Worm (Caenorhabditis elegans): ENCODE results near the gene F47B8.1.

Gene F47B8.1

DNA sequence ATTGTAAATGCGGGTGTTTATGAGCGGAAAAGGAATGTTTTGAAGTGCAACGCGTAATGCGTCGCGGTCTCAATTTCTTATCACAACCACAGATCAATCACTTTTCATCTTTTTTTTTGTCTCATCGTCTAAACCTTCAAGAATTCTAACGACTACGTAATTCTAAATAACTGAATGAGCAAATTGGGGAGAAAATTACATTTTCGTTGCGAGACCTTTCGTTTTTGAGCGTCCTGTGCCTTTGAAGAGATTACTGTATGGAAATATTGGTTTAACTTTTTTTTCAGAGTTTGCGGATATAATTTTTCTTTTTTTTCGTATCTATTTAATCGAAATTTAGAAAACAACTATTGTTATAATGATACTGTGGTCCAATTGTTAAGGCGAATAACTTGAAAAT is 36.4 kb upstream of the F47B8.1 start (continued):
- peak; percentile 63 for TF ChIP-seq lsl-1 (GFP tag; optimal IDR thresholded peaks at IDR 0.05)
- TF ChIP-seq ceh-79 (tag; optimal IDR thresholded peaks at IDR 0.05): no peak
- no peak for TF ChIP-seq ceh-58 (GFP tag; IDR thresholded peaks at IDR 0.05)
- no peak for TF ChIP-seq atf-7 (tag; optimal IDR thresholded peaks at IDR 0.05)
- no peak for TF ChIP-seq ztf-18 (tag; optimal IDR thresholded peaks at IDR 0.05)

DNA sequence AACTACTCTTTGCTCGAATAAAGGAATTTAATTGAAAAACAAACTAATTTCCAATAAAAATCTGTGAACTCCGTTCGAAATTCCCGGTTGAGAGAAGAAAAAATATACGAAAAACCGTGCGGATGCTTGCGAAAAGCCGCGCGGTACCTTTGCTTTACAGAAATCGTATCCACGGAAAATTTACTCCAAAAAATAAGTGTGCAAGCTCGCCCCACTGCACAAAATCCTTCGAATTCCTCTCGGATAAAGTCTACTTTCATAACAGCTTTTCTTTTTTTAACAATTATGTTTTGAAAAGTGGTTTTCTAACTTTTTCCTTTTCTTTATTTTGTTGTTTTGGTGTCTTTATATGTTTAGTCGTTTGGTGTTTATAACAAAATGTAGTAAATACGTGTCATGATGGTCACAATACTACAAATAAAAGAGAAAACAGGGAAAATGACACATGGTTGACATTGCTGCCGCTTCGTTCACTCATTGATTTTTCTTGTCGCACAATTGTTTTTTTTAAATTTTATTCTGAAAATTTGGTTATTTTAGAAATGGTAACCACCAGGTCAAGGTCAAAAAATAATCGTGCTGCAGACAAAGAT is 33.2 kb upstream of the F47B8.1 start, which contains the start of gene cept-2:
cept-2 (plus strand) TSS at position 533 of the 593 bp plus-strand sequence.
- TF ChIP-seq lin-54 (GFP tag; optimal IDR thresholded peaks at IDR 0.05): no peak
- no peak for TF ChIP-seq B0019.2 (GFP tag; conservative IDR thresholded peaks at IDR 0.05)
- TF ChIP-seq akir-1 (GFP tag; optimal IDR thresholded peaks at IDR 0.05): peak; percentile 24
- peak; percentile 41 for TF ChIP-seq athp-1 (tag; optimal IDR thresholded peaks at IDR 0.05)
- TF ChIP-seq Y53G8AR.9 (GFP tag; conservative IDR thresholded peaks at IDR 0.05): no peak
- 0 out of 2 replicates have a peak, but pooled peaks have one; percentile 30 for TF ChIP-seq ceh-91 (GFP tag; IDR thresholded peaks at IDR 0.05)
- TF ChIP-seq madf-10 (tag; optimal IDR thresholded peaks at IDR 0.05): no peak
- TF ChIP-seq dpl-1 (GFP tag; optimal IDR thresholded peaks at IDR 0.05): peak; percentile 56
- peak; percentile 36 for TF ChIP-seq him-1 (tag; optimal IDR thresholded peaks at IDR 0.05)
- TF ChIP-seq B0261.1 (tag; optimal IDR thresholded peaks at IDR 0.05): peak; percentile 22
- no peak for TF ChIP-seq ztf-25 (GFP tag; IDR thresholded peaks at IDR 0.05)
- TF ChIP-seq nfya-2 (GFP tag; IDR thresholded peaks at IDR 0.05): no peak
- peak; percentile 67; the same call in 1 of the 2 replicates for TF ChIP-seq attf-6 (GFP tag; IDR thresholded peaks at IDR 0.05)
- TF ChIP-seq let-607 (tag; optimal IDR thresholded peaks at IDR 0.05): peak; percentile 76 to 81
- peak; percentile 67 for TF ChIP-seq nfyb-1 (GFP tag; IDR thresholded peaks at IDR 0.05)
- TF ChIP-seq F52B5.7 (tag; optimal IDR thresholded peaks at IDR 0.05): no peak
- TF ChIP-seq B0336.3 (GFP tag; IDR thresholded peaks at IDR 0.05): no peak
- no peak for TF ChIP-seq lsy-27 (tag; optimal IDR thresholded peaks at IDR 0.05; ENCODE audit: borderline replicate concordance, insufficient read depth)
- TF ChIP-seq attf-5 (GFP tag; optimal IDR thresholded peaks at IDR 0.05): peak; percentile 87
- TF ChIP-seq ztf-18 (tag; optimal IDR thresholded peaks at IDR 0.05): peak; percentile 80
- TF ChIP-seq lag-1 (GFP tag; IDR thresholded peaks at IDR 0.05): no peak
- TF ChIP-seq snpc-3.4 (tag; optimal IDR thresholded peaks at IDR 0.05): peak; percentile 80
- 0 out of 2 replicates have a peak, but pooled peaks have one; percentile 11 for TF ChIP-seq ztf-28 (GFP tag; IDR thresholded peaks at IDR 0.05)
- peak; percentile 69 for TF ChIP-seq attf-3 (GFP tag; conservative IDR thresholded peaks at IDR 0.05)
- TF ChIP-seq F49E8.2 (tag; optimal IDR thresholded peaks at IDR 0.05; ENCODE audit: insufficient read depth): peak; percentile 57
- TF ChIP-seq lin-35 (GFP tag; optimal IDR thresholded peaks at IDR 0.05): peak in 2 of 3 experiments; percentile 58 to 92
- no peak for TF ChIP-seq snpc-4 (GFP tag; optimal IDR thresholded peaks at IDR 0.05)
- TF ChIP-seq snpc-4 (tag; optimal IDR thresholded peaks at IDR 0.05): peak in 2 of 4 experiments; percentile 57 to 70
- TF ChIP-seq somi-1 (GFP tag; optimal IDR thresholded peaks at IDR 0.05): peak; percentile 57
- TF ChIP-seq ama-1 (optimal IDR thresholded peaks at IDR 0.05): no peak
- no peak for TF ChIP-seq ama-1 (GFP tag; optimal IDR thresholded peaks at IDR 0.05)
- TF ChIP-seq F10E7.11 (tag; optimal IDR thresholded peaks at IDR 0.05): no peak
- TF ChIP-seq rpc-1 (optimal IDR thresholded peaks at IDR 0.05): peak; percentile 39
- peak; percentile 2 for TF ChIP-seq rpc-1 (tag; optimal IDR thresholded peaks at IDR 0.05)
- TF ChIP-seq rcor-1 (GFP tag; IDR thresholded peaks at IDR 0.05): peak; percentile 69
- 0 out of 2 replicates have a peak, but pooled peaks have one; percentile 23 for TF ChIP-seq egl-44 (GFP tag; IDR thresholded peaks at IDR 0.05)
- no peak for TF ChIP-seq dpff-1 (tag; optimal IDR thresholded peaks at IDR 0.05)
- TF ChIP-seq egl-18 (GFP tag; IDR thresholded peaks at IDR 0.05): 0 out of 2 replicates have a peak, but pooled peaks have one; percentile 61
- peak; percentile 81 for TF ChIP-seq ekl-4 (GFP tag; IDR thresholded peaks at IDR 0.05)
- no peak for TF ChIP-seq chd-7 (tag; optimal IDR thresholded peaks at IDR 0.05)
- no peak for TF ChIP-seq F23B12.7 (tag; optimal IDR thresholded peaks at IDR 0.05; ENCODE audit: insufficient read depth)
- TF ChIP-seq ceh-27 (GFP tag; optimal IDR thresholded peaks at IDR 0.05): peak; percentile 81

All from whole organism, young adult.